Worm (Caenorhabditis elegans) whole organism, early embryonic: ENCODE measurements around the gene Y46G5A.47.

Source experiments
- B0310.2 ChIP-seq: sonication (generic microtip); optimal IDR thresholded peaks from 2 replicates; lab custom pipeline; 2016; ENCODE audit warnings: mild to moderate bottlenecking, missing genetic modification characterization, missing compliant biosample characterization
- ceh-36 ChIP-seq: sonication (generic microtip); optimal IDR thresholded peaks from 2 replicates; lab custom pipeline; 2016; ENCODE audit warnings: missing genetic modification characterization, inconsistent platforms, missing compliant biosample characterization
- ets-7 ChIP-seq: sonication (generic microtip); optimal IDR thresholded peaks from 2 replicates; lab custom pipeline; 2016; ENCODE audit warnings: missing genotype, missing genetic modification characterization, missing compliant biosample characterization
- sea-1 ChIP-seq: fragments of 200-800 bp; sonication (Bioruptor generic); conservative IDR thresholded peaks from 2 replicates; pipeline ENCODE4 v1.3.6; 2022; ENCODE audit warnings: missing genetic modification characterization, missing compliant biosample characterization

DNA sequence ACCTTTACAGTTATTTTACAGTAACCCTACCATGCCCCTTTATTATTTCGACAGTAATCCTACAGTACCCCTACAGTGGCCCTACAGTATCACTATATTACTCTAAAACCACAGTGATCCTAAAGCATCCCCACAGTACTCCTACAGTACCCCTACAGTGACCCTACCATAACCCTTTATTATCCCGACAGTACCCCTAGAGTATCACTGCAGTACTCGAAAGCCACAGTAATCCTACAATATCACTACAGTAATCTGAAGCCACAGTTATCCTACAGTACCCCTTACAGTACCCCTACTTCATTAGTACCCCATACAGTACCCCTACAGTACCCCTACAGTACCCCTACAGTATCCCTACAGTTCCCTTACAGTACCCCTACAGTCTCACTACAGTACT, 40.6 kb downstream of the Y46G5A.47 start:
- TF ChIP-seq sea-1 (GFP tag; lab: Robert Waterston, UW) = no peak
- TF ChIP-seq ets-7 (tag; lab: Kevin White, UChicago) = no peak
- no peak for TF ChIP-seq ceh-36 (tag; lab: Kevin White, UChicago)
- TF ChIP-seq B0310.2 (tag; lab: Kevin White, UChicago) = no peak
